Worm (Caenorhabditis elegans): ENCODE data around the gene rbm-39.

- TF ChIP-seq fax-1 (tag; optimal IDR thresholded peaks at IDR 0.05) (no peak), ama-1 (optimal IDR thresholded peaks at IDR 0.05) (no peak)
These were observed 2.9 kb upstream of the rbm-39 start, which contains the start of gene Y55F3AM.9 for ce11 chrIV:1009546-1009945.
